Fruit fly (Drosophila melanogaster) whole organism, embryonic: Measurements from ENCODE around the gene Naxd.

Experiments used
- Ada2b ChIP-seq: fragments of 200-800 bp; sonication (Bioruptor generic); IDR thresholded peaks from 2 replicates; pipeline ENCODE4 v1.3.6; 2022; ENCODE audit warnings: missing biosample characterization, missing genetic modification characterization
- Antp ChIP-seq: fragments of 200-800 bp; sonication (Bioruptor generic); optimal IDR thresholded peaks from 3 replicates; lab custom pipeline; 2016; ENCODE audit warnings: missing biosample characterization, missing genetic modification characterization
- B-H2 ChIP-seq: fragments of 200-800 bp; sonication (Bioruptor generic); optimal IDR thresholded peaks from 2 replicates; lab custom pipeline; 2018; ENCODE audit warnings: missing biosample characterization, mild to moderate bottlenecking, missing genetic modification characterization
- CG11504 ChIP-seq: fragments of 200-800 bp; sonication (Bioruptor generic); optimal IDR thresholded peaks from 3 replicates; lab custom pipeline; 2019; ENCODE audit warnings: missing biosample characterization, mild to moderate bottlenecking, missing genetic modification characterization, moderate library complexity
- CG14014 ChIP-seq: fragments of 200-800 bp; sonication (Bioruptor generic); IDR thresholded peaks from 2 replicates; pipeline ENCODE4 v1.3.6; 2022; ENCODE audit warnings: missing biosample characterization, missing genetic modification characterization
- CG15601 ChIP-seq: fragments of 200-800 bp; sonication (Bioruptor generic); optimal IDR thresholded peaks from 3 replicates; lab custom pipeline; 2019; ENCODE audit warnings: missing biosample characterization, mild to moderate bottlenecking, missing genetic modification characterization, moderate library complexity
- CG17612 ChIP-seq: fragments of 200-800 bp; sonication (Bioruptor generic); IDR thresholded peaks from 2 replicates; pipeline ENCODE4 v1.3.6; 2022; ENCODE audit warnings: missing biosample characterization, missing genetic modification characterization
- CG17802 ChIP-seq: fragments of 200-800 bp; sonication (Bioruptor generic); optimal IDR thresholded peaks from 2 replicates; lab custom pipeline; 2018; ENCODE audit warnings: missing biosample characterization, mild to moderate bottlenecking, missing genetic modification characterization, moderate library complexity
- CG18476 ChIP-seq: fragments of 200-800 bp; sonication (Bioruptor generic); optimal IDR thresholded peaks from 2 replicates; lab custom pipeline; 2016; ENCODE audit warnings: missing biosample characterization, mild to moderate bottlenecking, missing genetic modification characterization
- CG2116 ChIP-seq: fragments of 200-800 bp; sonication (Bioruptor generic); optimal IDR thresholded peaks from 3 replicates; lab custom pipeline; 2018; ENCODE audit warnings: missing biosample characterization, mild to moderate bottlenecking, missing genetic modification characterization
- CG2678 ChIP-seq: fragments of 200-800 bp; sonication (Bioruptor generic); optimal IDR thresholded peaks from 3 replicates; lab custom pipeline; 2019; ENCODE audit warnings: missing biosample characterization, mild to moderate bottlenecking, missing genetic modification characterization, moderate library complexity
- CG31224 ChIP-seq: fragments of 200-800 bp; sonication (Bioruptor generic); IDR thresholded peaks from 2 replicates; pipeline ENCODE4 v1.3.6; 2022; ENCODE audit warnings: missing biosample characterization, missing genetic modification characterization
- CG31441 ChIP-seq: fragments of 200-800 bp; sonication (Bioruptor generic); IDR thresholded peaks from 2 replicates; pipeline ENCODE4 v1.3.6; 2022; ENCODE audit warnings: missing biosample characterization, missing genetic modification characterization
- CG3163 ChIP-seq: fragments of 200-800 bp; sonication (Bioruptor generic); optimal IDR thresholded peaks from 3 replicates; lab custom pipeline; 2016; ENCODE audit warnings: missing biosample characterization, missing genetic modification characterization
- CG32532 ChIP-seq: fragments of 200-800 bp; sonication (Bioruptor generic); IDR thresholded peaks from 2 replicates; pipeline ENCODE4 v1.3.6; 2022; ENCODE audit warnings: missing biosample characterization, missing genetic modification characterization
- CG4328 ChIP-seq: fragments of 200-800 bp; sonication (Bioruptor generic); optimal IDR thresholded peaks from 3 replicates; lab custom pipeline; 2017; ENCODE audit warnings: missing biosample characterization, missing genetic modification reagents, missing genetic modification characterization
- CG4730 ChIP-seq: fragments of 200-800 bp; sonication (Bioruptor generic); IDR thresholded peaks from 2 replicates; pipeline ENCODE4 v1.3.6; 2022; ENCODE audit warnings: missing biosample characterization, missing genetic modification characterization
- CG5245 ChIP-seq: fragments of 200-800 bp; sonication (Bioruptor generic); optimal IDR thresholded peaks from 3 replicates; lab custom pipeline; 2016; ENCODE audit warnings: missing biosample characterization, missing genetic modification characterization
- CG6654 ChIP-seq: fragments of 200-800 bp; sonication (Bioruptor generic); optimal IDR thresholded peaks from 2 replicates; lab custom pipeline; 2017; ENCODE audit warnings: missing biosample characterization, mild to moderate bottlenecking, missing genetic modification characterization
- CG8281 ChIP-seq: fragments of 200-800 bp; sonication (Bioruptor generic); optimal IDR thresholded peaks from 2 replicates; lab custom pipeline; 2018; ENCODE audit warnings: missing biosample characterization, mild to moderate bottlenecking, missing genetic modification characterization, moderate library complexity
- CG8944 ChIP-seq: fragments of 200-800 bp; sonication (Bioruptor generic); optimal IDR thresholded peaks from 3 replicates; lab custom pipeline; 2016; ENCODE audit warnings: missing biosample characterization, missing genetic modification characterization
- CG9437 ChIP-seq: fragments of 200-800 bp; sonication (Bioruptor generic); optimal IDR thresholded peaks from 2 replicates; lab custom pipeline; 2018; ENCODE audit warnings: missing biosample characterization, mild to moderate bottlenecking, missing genetic modification characterization
- Chrac-16 ChIP-seq: fragments of 200-800 bp; sonication (Bioruptor generic); optimal IDR thresholded peaks from 3 replicates; lab custom pipeline; 2016; ENCODE audit warnings: missing biosample characterization, missing genetic modification characterization
- Eip74EF ChIP-seq, 2 experiments: fragments of 200-800 bp in 1 of 2; fragments of >200 bp in 1 of 2; sonication (Bioruptor generic) in 1 of 2; optimal IDR thresholded peaks; 2 replicates each; lab custom pipeline; 2017 to 2019; ENCODE audit warnings: missing biosample characterization in 2 of 2, missing genetic modification characterization in 2 of 2, mild to moderate bottlenecking in 1 of 2, moderate library complexity in 1 of 2
- HLH54F ChIP-seq: fragments of 200-800 bp; sonication (Bioruptor generic); optimal IDR thresholded peaks from 3 replicates; lab custom pipeline; 2016; ENCODE audit warnings: missing biosample characterization, missing genetic modification characterization
- Hey ChIP-seq: fragments of 200-800 bp; sonication (Bioruptor generic); optimal IDR thresholded peaks from 3 replicates; lab custom pipeline; 2018; ENCODE audit warnings: missing biosample characterization, mild to moderate bottlenecking, missing genetic modification characterization
- Hsf ChIP-seq: fragments of 200-800 bp; sonication (Bioruptor generic); optimal IDR thresholded peaks from 3 replicates; lab custom pipeline; 2016; ENCODE audit warnings: missing biosample characterization, missing genetic modification characterization
- Jarid2 ChIP-seq: fragments of 200-800 bp; sonication (Bioruptor generic); optimal IDR thresholded peaks from 3 replicates; lab custom pipeline; 2017; ENCODE audit warnings: mild to moderate bottlenecking, missing biosample characterization, missing genetic modification reagents, missing genetic modification characterization
- Max ChIP-seq: fragments of 200-800 bp; sonication (Bioruptor generic); optimal IDR thresholded peaks from 2 replicates; lab custom pipeline; 2016; ENCODE audit warnings: missing biosample characterization, mild to moderate bottlenecking, missing genetic modification characterization
- Nf-YA ChIP-seq: fragments of 200-800 bp; sonication (Bioruptor generic); IDR thresholded peaks from 2 replicates; pipeline ENCODE4 v1.3.6; 2022; ENCODE audit warnings: missing biosample characterization, missing genetic modification characterization
- Side ChIP-seq: fragments of 200-800 bp; sonication (Bioruptor generic); optimal IDR thresholded peaks from 2 replicates; lab custom pipeline; 2016; ENCODE audit warnings: missing biosample characterization, missing genetic modification characterization
- ash1 ChIP-seq: fragments of 200-800 bp; sonication (Bioruptor generic); optimal IDR thresholded peaks from 2 replicates; lab custom pipeline; 2018; ENCODE audit warnings: missing biosample characterization, mild to moderate bottlenecking, missing genetic modification characterization
- btn ChIP-seq: fragments of 200-800 bp; sonication (Bioruptor generic); optimal IDR thresholded peaks from 2 replicates; lab custom pipeline; 2016; ENCODE audit warnings: missing biosample characterization, missing genetic modification characterization
- cad ChIP-seq: fragments of >200 bp; optimal IDR thresholded peaks from 2 replicates; lab custom pipeline; 2017; ENCODE audit warnings: missing biosample characterization, missing genetic modification characterization
- crc ChIP-seq: fragments of 200-800 bp; sonication (Bioruptor generic); optimal IDR thresholded peaks from 2 replicates; lab custom pipeline; 2016; ENCODE audit warnings: missing biosample characterization, missing genetic modification characterization
- crp ChIP-seq, 2 experiments: fragments of 200-800 bp; sonication (Bioruptor generic); optimal IDR thresholded peaks; 2 replicates in 1 of 2; 3 replicates in 1 of 2; lab custom pipeline; 2017; ENCODE audit warnings: missing biosample characterization in 2 of 2, missing genetic modification characterization in 2 of 2, mild to moderate bottlenecking in 1 of 2, moderate library complexity in 1 of 2
- en ChIP-seq: fragments of 200-800 bp; sonication (Bioruptor generic); optimal IDR thresholded peaks from 2 replicates; lab custom pipeline; 2016; ENCODE audit warnings: missing biosample characterization, missing genetic modification characterization
- exex ChIP-seq: fragments of 200-800 bp; sonication (Bioruptor generic); optimal IDR thresholded peaks from 4 replicates; lab custom pipeline; 2018; ENCODE audit warnings: missing biosample characterization, mild to moderate bottlenecking, missing genetic modification characterization, moderate library complexity
- fd64A ChIP-seq: fragments of 200-800 bp; sonication (Bioruptor generic); optimal IDR thresholded peaks from 3 replicates; lab custom pipeline; 2018; ENCODE audit warnings: missing biosample characterization, mild to moderate bottlenecking, missing genetic modification characterization
- gt ChIP-seq: fragments of 200-800 bp; sonication (Bioruptor generic); IDR thresholded peaks from 2 replicates; pipeline ENCODE4 v1.3.6; 2022; ENCODE audit warnings: missing biosample characterization, missing genetic modification characterization
- ham ChIP-seq: fragments of 200-800 bp; sonication (Bioruptor generic); IDR thresholded peaks from 2 replicates; pipeline ENCODE4 v1.3.6; 2022; ENCODE audit warnings: missing biosample characterization, missing genetic modification characterization
- hb ChIP-seq: fragments of 200-800 bp; sonication (Bioruptor generic); IDR thresholded peaks from 3 replicates; pipeline ENCODE4 v1.3.6; 2022; ENCODE audit warnings: missing biosample characterization, missing genetic modification characterization; ENCODE audit not compliant: partially characterized antibody
- lbe ChIP-seq: fragments of 200-800 bp; sonication (Bioruptor generic); optimal IDR thresholded peaks from 2 replicates; lab custom pipeline; 2016; ENCODE audit warnings: missing biosample characterization, mild to moderate bottlenecking, missing genetic modification characterization
- sens-2 ChIP-seq: fragments of 200-800 bp; sonication (Bioruptor generic); IDR thresholded peaks from 2 replicates; pipeline ENCODE4 v1.3.6; 2022; ENCODE audit warnings: missing biosample characterization, missing genetic modification characterization
- sr ChIP-seq: fragments of 200-800 bp; sonication (Bioruptor generic); IDR thresholded peaks from 3 replicates; pipeline ENCODE4 v1.3.6; 2022; ENCODE audit warnings: missing biosample characterization, missing genetic modification characterization
- tll ChIP-seq, 2 experiments: fragments of 200-800 bp in 1 of 2; fragments of >200 bp in 1 of 2; sonication (Bioruptor generic) in 1 of 2; optimal IDR thresholded peaks; 2 replicates each; lab custom pipeline; 2017 to 2019; ENCODE audit warnings: missing biosample characterization in 2 of 2, missing genetic modification characterization in 2 of 2, mild to moderate bottlenecking in 1 of 2, moderate library complexity in 1 of 2
- tna ChIP-seq: fragments of 200-800 bp; sonication (Bioruptor generic); IDR thresholded peaks from 2 replicates; pipeline ENCODE4 v1.3.6; 2022; ENCODE audit warnings: missing biosample characterization, missing genetic modification characterization; ENCODE audit not compliant: partially characterized antibody
- toy ChIP-seq: fragments of 200-800 bp; sonication (Bioruptor generic); IDR thresholded peaks from 2 replicates; pipeline ENCODE4 v1.3.6; 2022; ENCODE audit warnings: missing biosample characterization, missing genetic modification characterization
- wek ChIP-seq: fragments of 200-800 bp; sonication (Bioruptor generic); optimal IDR thresholded peaks from 3 replicates; lab custom pipeline; 2018; ENCODE audit warnings: missing biosample characterization, mild to moderate bottlenecking, missing genetic modification characterization, moderate library complexity

The Naxd gene

DNA sequence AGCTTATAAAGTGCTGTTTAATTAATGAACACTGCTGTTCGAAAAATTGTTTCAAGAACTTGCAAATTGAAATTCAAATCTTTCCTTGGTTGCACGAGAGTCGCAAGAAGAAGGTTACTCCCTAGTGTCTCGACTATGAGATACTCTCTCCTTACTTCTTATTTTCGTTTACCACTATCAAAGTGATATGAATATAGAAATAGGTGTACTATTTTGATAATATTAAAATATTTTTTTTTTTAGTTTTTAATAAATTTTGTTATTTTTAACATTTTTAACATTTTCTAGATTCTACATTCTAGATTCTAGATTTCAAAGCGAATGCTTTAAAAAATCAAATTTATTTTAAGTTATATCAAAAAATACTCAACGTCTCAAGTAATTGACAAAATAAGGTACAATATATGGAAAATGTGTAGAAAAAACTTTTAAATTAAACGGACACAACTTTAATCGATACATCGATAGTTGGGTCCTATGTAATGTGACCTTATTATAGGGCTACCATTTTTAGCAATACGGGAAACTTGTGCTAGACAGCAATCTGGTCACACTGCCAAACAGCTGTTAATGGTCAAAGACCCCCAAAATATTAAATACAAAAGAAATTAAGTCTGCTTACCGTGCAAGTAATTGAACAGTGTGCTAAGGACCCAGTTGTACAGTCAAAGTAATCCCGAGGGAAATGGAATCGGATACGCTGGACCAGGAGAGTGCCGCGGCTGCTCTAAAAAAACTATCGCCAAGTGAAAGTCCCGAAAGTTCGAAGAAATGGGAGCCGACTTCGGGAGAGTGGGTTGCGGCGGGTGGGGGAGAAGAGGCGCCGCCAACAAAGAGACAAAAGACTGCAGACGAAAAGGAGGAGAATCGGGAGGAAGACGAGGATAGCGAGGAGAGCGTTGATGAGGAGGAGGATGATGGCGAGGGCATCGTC, 5.1 kb downstream of the Naxd start, which contains the start of gene MESR6 (continued):
- TF ChIP-seq crp (GFP tag; optimal IDR thresholded peaks at IDR 0.05; lab: Kevin White, UChicago) = peak; percentile 81 to 98
- TF ChIP-seq sr (GFP tag; lab: Robert Waterston, UW) = no peak
- TF ChIP-seq CG31224 (GFP tag; lab: Robert Waterston, UW) = no peak
- no peak for TF ChIP-seq Hsf (GFP tag; lab: Kevin White, UChicago)
- TF ChIP-seq lbe (GFP tag; lab: Kevin White, UChicago) = peak; percentile 21
- no peak for TF ChIP-seq Max
- TF ChIP-seq CG31441 (GFP tag; lab: Robert Waterston, UW) = peak; percentile 28; the same call in 1 of the 2 replicates
- peak; percentile 33 for TF ChIP-seq CG2678
- TF ChIP-seq ham (GFP tag; lab: Robert Waterston, UW) = no peak
- TF ChIP-seq hb (GFP tag; lab: Robert Waterston, UW) = peak; percentile 47
- no peak for TF ChIP-seq CG8281 (tag; lab: Kevin White, UChicago)
- no peak for TF ChIP-seq fd64A
- TF ChIP-seq CG17802 (tag; lab: Kevin White, UChicago) = no peak
- TF ChIP-seq Antp (GFP tag; lab: Kevin White, UChicago) = no peak
- TF ChIP-seq CG15601 (tag; lab: Kevin White, UChicago) = peak; percentile 58
- no peak for TF ChIP-seq Eip74EF (GFP tag; optimal IDR thresholded peaks at IDR 0.05; lab: Kevin White, UChicago)
- TF ChIP-seq CG2116 (GFP tag; lab: Kevin White, UChicago) = peak; percentile 71
- TF ChIP-seq CG9437 (GFP tag; lab: Kevin White, UChicago) = peak; percentile 27
- no peak for TF ChIP-seq toy (GFP tag; lab: Robert Waterston, UW)
- no peak for TF ChIP-seq ash1 (GFP tag; lab: Kevin White, UChicago)
- TF ChIP-seq CG3163 (GFP tag; lab: Kevin White, UChicago) = no peak
- no peak for TF ChIP-seq CG8944 (GFP tag; lab: Kevin White, UChicago)
- TF ChIP-seq CG18476 (GFP tag; lab: Kevin White, UChicago) = no peak
- no peak for TF ChIP-seq wek
- no peak for TF ChIP-seq Nf-YA (GFP tag; lab: Robert Waterston, UW)
- TF ChIP-seq CG6654 = no peak
- no peak for TF ChIP-seq cad
- TF ChIP-seq CG11504 (tag; lab: Kevin White, UChicago) = peak; percentile 52
- TF ChIP-seq HLH54F (GFP tag; lab: Kevin White, UChicago) = no peak
- no peak for TF ChIP-seq btn
- no peak for TF ChIP-seq CG4328
- no peak for TF ChIP-seq CG17612
- TF ChIP-seq CG14014 = no peak
- no peak for TF ChIP-seq gt (GFP tag; lab: Robert Waterston, UW)
- peak; percentile 21 for TF ChIP-seq Side (GFP tag; lab: Kevin White, UChicago)
- TF ChIP-seq tna = peak; percentile 58
- no peak for TF ChIP-seq en (GFP tag; lab: Kevin White, UChicago)
- TF ChIP-seq B-H2 (GFP tag; lab: Kevin White, UChicago) = peak; percentile 13
- 0 out of 2 replicates have a peak, but pooled peaks have one; percentile 9 for TF ChIP-seq CG4730 (GFP tag; lab: Robert Waterston, UW)
- no peak for TF ChIP-seq CG5245 (GFP tag; lab: Kevin White, UChicago)
- TF ChIP-seq Ada2b (GFP tag; lab: Robert Waterston, UW) = no peak
- TF ChIP-seq CG32532 (GFP tag; lab: Robert Waterston, UW) = no peak; the same call in 1 of the 2 replicates
- TF ChIP-seq Chrac-16 = no peak
- peak in 1 of 2 experiments; percentile 12 for TF ChIP-seq tll (GFP tag; optimal IDR thresholded peaks at IDR 0.05; lab: Kevin White, UChicago)
- TF ChIP-seq sens-2 (GFP tag; lab: Robert Waterston, UW) = no peak
- no peak for TF ChIP-seq Jarid2 (GFP tag; lab: Kevin White, UChicago)
- no peak for TF ChIP-seq exex (tag; lab: Kevin White, UChicago)
- no peak for TF ChIP-seq crc
- no peak for TF ChIP-seq Hey
